Fruit fly (Drosophila melanogaster): ENCODE measurements around the gene CG15211.

Gene CG15211

DNA sequence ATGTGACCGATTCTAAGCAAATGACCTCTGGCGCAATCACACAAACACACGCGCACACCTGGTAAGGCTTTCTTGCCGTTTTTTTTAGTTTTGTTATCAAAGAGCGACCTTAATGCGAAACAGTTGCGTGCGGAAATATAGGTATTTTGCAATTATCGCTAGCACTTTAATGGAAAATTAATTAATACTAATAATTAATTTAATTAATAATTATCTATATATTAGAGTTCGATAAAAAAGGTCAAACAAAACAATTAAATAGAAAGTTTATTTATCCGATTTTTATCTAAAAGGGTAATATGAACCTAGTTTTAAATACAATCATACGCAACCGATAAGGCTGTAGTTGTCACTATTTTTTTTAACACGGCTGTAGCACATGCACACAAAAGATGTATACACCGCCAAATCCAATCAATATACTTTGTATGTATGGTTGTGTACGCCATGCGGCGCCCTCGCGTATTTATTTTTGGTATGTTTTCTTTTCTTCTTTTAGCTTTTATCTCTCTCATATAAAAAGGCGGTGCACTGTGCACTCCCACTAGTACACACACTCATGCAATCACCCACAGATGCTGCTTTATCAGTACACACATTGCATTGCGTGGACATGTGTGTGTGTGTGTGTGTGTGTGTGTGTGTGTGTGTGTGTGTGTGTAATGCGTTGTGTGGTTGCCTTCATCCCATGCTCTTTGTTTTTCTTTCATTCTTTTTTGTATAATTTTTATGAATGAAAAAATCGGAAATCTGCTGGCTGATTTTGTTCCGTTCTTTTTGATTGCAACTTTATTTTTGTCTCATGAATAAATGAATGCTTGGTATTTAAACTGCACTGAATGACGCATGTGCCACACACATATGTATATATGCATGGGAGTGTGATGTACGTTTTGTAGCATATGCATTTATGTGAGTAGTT, 30.4 kb downstream of the CG15211 start (continued):
- no peak for TF ChIP-seq kni (GFP tag; optimal IDR thresholded peaks at IDR 0.05)
- no peak for TF ChIP-seq Hey (tag; optimal IDR thresholded peaks at IDR 0.05)
- TF ChIP-seq CG7556 (GFP tag; optimal IDR thresholded peaks at IDR 0.05) = peak; percentile 75
- no peak for TF ChIP-seq Ets97D (GFP tag; optimal IDR thresholded peaks at IDR 0.05)
- peak; percentile 38; the same call in 1 of the 2 replicates for TF ChIP-seq CG32772 (GFP tag; IDR thresholded peaks at IDR 0.05)
- TF ChIP-seq PHDP (tag; optimal IDR thresholded peaks at IDR 0.05) = peak; percentile 75
- no peak for TF ChIP-seq Doc2 (GFP tag; IDR thresholded peaks at IDR 0.05)
- TF ChIP-seq CG15269 (tag; optimal IDR thresholded peaks at IDR 0.05) = peak; percentile 82
- no peak for TF ChIP-seq Dip2 (GFP tag; IDR thresholded peaks at IDR 0.05)
- TF ChIP-seq croc (GFP tag; conservative IDR thresholded peaks at IDR 0.05) = peak; percentile 34; the same call in 1 of the 3 replicates
- peak; percentile 29 for TF ChIP-seq Deaf1 (tag; optimal IDR thresholded peaks at IDR 0.05)
- no peak for TF ChIP-seq knrl (GFP tag; IDR thresholded peaks at IDR 0.05; ENCODE audit: partially characterized antibody)
- peak; percentile 71 for TF ChIP-seq Asciz (GFP tag; optimal IDR thresholded peaks at IDR 0.05)
- no peak for TF ChIP-seq da (GFP tag; optimal IDR thresholded peaks at IDR 0.05)
- TF ChIP-seq lab (GFP tag; optimal IDR thresholded peaks at IDR 0.05) = no peak
- no peak for TF ChIP-seq pfk (GFP tag; optimal IDR thresholded peaks at IDR 0.05)
- TF ChIP-seq Doc3 (GFP tag; IDR thresholded peaks at IDR 0.05; ENCODE audit: partially characterized antibody) = no peak
- TF ChIP-seq CG5180 (GFP tag; optimal IDR thresholded peaks at IDR 0.05) = peak; percentile 51
- TF ChIP-seq oc (tag; optimal IDR thresholded peaks at IDR 0.05) = no peak
- no peak for TF ChIP-seq pzg (GFP tag; optimal IDR thresholded peaks at IDR 0.05)
- TF ChIP-seq Dbx (GFP tag; IDR thresholded peaks at IDR 0.05) = no peak
- no peak for TF ChIP-seq pan (optimal IDR thresholded peaks at IDR 0.05)
- peak in 1 of 2 experiments; percentile 62 for TF ChIP-seq pan (GFP tag; optimal IDR thresholded peaks at IDR 0.05 in 1 of 2, IDR thresholded peaks at IDR 0.05 in 1 of 2)
- TF ChIP-seq Gug (GFP tag; IDR thresholded peaks at IDR 0.05) = no peak
- TF ChIP-seq CG9437 (GFP tag; optimal IDR thresholded peaks at IDR 0.05) = peak; percentile 65
- peak; percentile 52 for TF ChIP-seq onecut (GFP tag; IDR thresholded peaks at IDR 0.05)
- no peak for TF ChIP-seq CG4617 (GFP tag; optimal IDR thresholded peaks at IDR 0.05; ENCODE audit: borderline replicate concordance)
- peak; percentile 55 for TF ChIP-seq nerfin-1 (tag; optimal IDR thresholded peaks at IDR 0.05)
- peak; percentile 73; the same call in 2 of the 3 replicates for TF ChIP-seq dysf (GFP tag; IDR thresholded peaks at IDR 0.05)
- TF ChIP-seq Lpt (GFP tag; optimal IDR thresholded peaks at IDR 0.05) = no peak
- peak; percentile 52 for TF ChIP-seq fd3F (GFP tag; optimal IDR thresholded peaks at IDR 0.05)
- no peak for TF ChIP-seq pnt (GFP tag; optimal IDR thresholded peaks at IDR 0.05)
- TF ChIP-seq CG10565 (GFP tag; optimal IDR thresholded peaks at IDR 0.05) = no peak
- no peak for TF ChIP-seq CG4854 (GFP tag; optimal IDR thresholded peaks at IDR 0.05)
- TF ChIP-seq stwl (tag; optimal IDR thresholded peaks at IDR 0.05) = no peak
- TF ChIP-seq H15 (GFP tag; IDR thresholded peaks at IDR 0.05) = no peak
- TF ChIP-seq sim (GFP tag; IDR thresholded peaks at IDR 0.05) = no peak
- TF ChIP-seq Optix (GFP tag; IDR thresholded peaks at IDR 0.05) = no peak
- TF ChIP-seq maf-S (GFP tag; optimal IDR thresholded peaks at IDR 0.05) = no peak
- no peak for TF ChIP-seq CG11456 (GFP tag; IDR thresholded peaks at IDR 0.05)
- no peak for TF ChIP-seq disco-r (GFP tag; optimal IDR thresholded peaks at IDR 0.05)
- TF ChIP-seq BEAF-32 (GFP tag; optimal IDR thresholded peaks at IDR 0.05) = no peak
- no peak for TF ChIP-seq Bteb2 (GFP tag; optimal IDR thresholded peaks at IDR 0.05)
- TF ChIP-seq z (GFP tag; IDR thresholded peaks at IDR 0.05) = no peak
- TF ChIP-seq br (optimal IDR thresholded peaks at IDR 0.05) = no peak
- TF ChIP-seq slou (GFP tag; optimal IDR thresholded peaks at IDR 0.05) = no peak
- peak; percentile 67 for TF ChIP-seq Blimp-1 (GFP tag; optimal IDR thresholded peaks at IDR 0.05)
- TF ChIP-seq CG34224 (GFP tag; IDR thresholded peaks at IDR 0.05; ENCODE audit: partially characterized antibody) = no peak
- TF ChIP-seq Dad (GFP tag; optimal IDR thresholded peaks at IDR 0.05) = no peak
